Worm (Caenorhabditis elegans) whole organism, mixed stage, embryonic: ENCODE results near the gene klp-3.

ENCODE experiments used
- elt-3 ChIP-seq: fragments of 150-350 bp; optimal IDR thresholded peaks from 2 replicates; lab custom pipeline; 2014; ENCODE audit warnings: missing biosample characterization, missing genetic modification characterization
- mep-1 ChIP-seq: fragments of 150-350 bp; optimal IDR thresholded peaks from 2 replicates; lab custom pipeline; 2017; ENCODE audit warnings: missing biosample characterization, missing genetic modification reagents, missing genetic modification characterization, inconsistent platforms
- nhr-237 ChIP-seq: fragments of 150-350 bp; optimal IDR thresholded peaks from 2 replicates; lab custom pipeline; 2014; ENCODE audit warnings: missing biosample characterization, missing genetic modification characterization
- pha-4 ChIP-seq: fragments of 150-350 bp; optimal IDR thresholded peaks from 2 replicates; lab custom pipeline; 2018; ENCODE audit warnings: missing biosample characterization, missing genetic modification reagents, missing genetic modification characterization

- TF ChIP-seq mep-1: no peak
- no peak for TF ChIP-seq nhr-237 (tag; lab: Kevin White, UChicago)
- TF ChIP-seq pha-4: no peak
- TF ChIP-seq elt-3: no peak
Measured at ce11 chrII:7806872-7807271, 35.3 kb upstream of the klp-3 start.
